Fruit fly (Drosophila melanogaster) whole organism, embryonic: ENCODE results near the gene Hsp83.

Source experiments
- ATbp ChIP-seq: fragments of 200-800 bp; sonication (Bioruptor generic); optimal IDR thresholded peaks from 2 replicates; lab custom pipeline; 2017; ENCODE audit warnings: missing biosample characterization, mild to moderate bottlenecking, missing genetic modification characterization, missing genetic modification reagents
- Ada2b ChIP-seq: fragments of 200-800 bp; sonication (Bioruptor generic); IDR thresholded peaks from 2 replicates; pipeline ENCODE4 v1.3.6; 2022; ENCODE audit warnings: missing biosample characterization, missing genetic modification characterization
- CG10147 ChIP-seq: fragments of 200-800 bp; sonication (Bioruptor generic); optimal IDR thresholded peaks from 2 replicates; lab custom pipeline; 2019; ENCODE audit warnings: missing biosample characterization, mild to moderate bottlenecking, missing genetic modification characterization, moderate library complexity
- CG11247 ChIP-seq: fragments of 200-800 bp; sonication (Bioruptor generic); IDR thresholded peaks from 2 replicates; pipeline ENCODE4 v1.3.6; 2022; ENCODE audit warnings: missing biosample characterization, missing genetic modification characterization
- CG32767 ChIP-seq: fragments of 200-800 bp; sonication (Bioruptor generic); IDR thresholded peaks from 2 replicates; pipeline ENCODE4 v1.3.6; 2022; ENCODE audit warnings: missing biosample characterization, missing genetic modification characterization
- CG33557 ChIP-seq: fragments of 200-800 bp; sonication (Bioruptor generic); optimal IDR thresholded peaks from 2 replicates; lab custom pipeline; 2019; ENCODE audit warnings: missing biosample characterization, mild to moderate bottlenecking, missing genetic modification characterization, moderate library complexity
- CG3726 ChIP-seq: fragments of 200-800 bp; sonication (Bioruptor generic); IDR thresholded peaks from 3 replicates; pipeline ENCODE4, ENCODE4 v1.3.6; 2022; ENCODE audit warnings: missing biosample characterization, missing genetic modification characterization
- CG3847 ChIP-seq: fragments of 200-800 bp; sonication (Bioruptor generic); IDR thresholded peaks from 2 replicates; pipeline ENCODE4 v1.3.6; 2022; ENCODE audit warnings: missing biosample characterization, missing genetic modification characterization
- CG3995 ChIP-seq: fragments of 200-800 bp; sonication (Bioruptor generic); optimal IDR thresholded peaks from 3 replicates; lab custom pipeline; 2016; ENCODE audit warnings: missing biosample characterization, missing genetic modification characterization
- CG42726 ChIP-seq: fragments of 200-800 bp; sonication (Bioruptor generic); IDR thresholded peaks from 2 replicates; pipeline ENCODE4 v1.3.6; 2022; ENCODE audit warnings: missing biosample characterization, missing genetic modification characterization; ENCODE audit not compliant: partially characterized antibody
- CG5245 ChIP-seq: fragments of 200-800 bp; sonication (Bioruptor generic); optimal IDR thresholded peaks from 3 replicates; lab custom pipeline; 2016; ENCODE audit warnings: missing biosample characterization, missing genetic modification characterization
- CG6175 ChIP-seq: fragments of 200-800 bp; sonication (Bioruptor generic); IDR thresholded peaks from 3 replicates; pipeline ENCODE4 v1.3.6; 2022; ENCODE audit warnings: missing biosample characterization, missing genetic modification characterization
- CG6854 ChIP-seq: fragments of 200-800 bp; sonication (Bioruptor generic); optimal IDR thresholded peaks from 3 replicates; lab custom pipeline; 2017; ENCODE audit warnings: missing biosample characterization, mild to moderate bottlenecking, missing genetic modification characterization
- CG8290 ChIP-seq, 3 experiments: fragments of 200-800 bp; sonication (Bioruptor generic); optimal IDR thresholded peaks; 2 replicates each; lab custom pipeline; 2016 to 2019; ENCODE audit warnings: missing biosample characterization in 3 of 3, missing genetic modification characterization in 3 of 3, mild to moderate bottlenecking in 2 of 3, moderate library complexity in 1 of 3
- CG9215 ChIP-seq: fragments of 200-800 bp; sonication (Bioruptor generic); IDR thresholded peaks from 2 replicates; pipeline ENCODE4 v1.3.6; 2022; ENCODE audit warnings: missing biosample characterization, missing genetic modification characterization
- Dek ChIP-seq: fragments of 200-800 bp; sonication (Bioruptor generic); optimal IDR thresholded peaks from 3 replicates; lab custom pipeline; 2019; ENCODE audit warnings: missing biosample characterization, mild to moderate bottlenecking, missing genetic modification characterization, moderate library complexity
- Fer1 ChIP-seq: fragments of 200-800 bp; sonication (Bioruptor generic); optimal IDR thresholded peaks from 2 replicates; lab custom pipeline; 2017; ENCODE audit warnings: missing biosample characterization, mild to moderate bottlenecking, missing genetic modification characterization
- HmgZ ChIP-seq: fragments of 200-800 bp; sonication (Bioruptor generic); optimal IDR thresholded peaks from 2 replicates; lab custom pipeline; 2018; ENCODE audit warnings: missing biosample characterization, mild to moderate bottlenecking, missing genetic modification characterization
- Mes4 ChIP-seq: fragments of 200-800 bp; sonication (Bioruptor generic); optimal IDR thresholded peaks from 2 replicates; lab custom pipeline; 2016; ENCODE audit warnings: missing biosample characterization, missing genetic modification characterization
- Ravus ChIP-seq: fragments of 200-800 bp; sonication (Bioruptor generic); IDR thresholded peaks from 2 replicates; pipeline ENCODE4 v1.3.6; 2022; ENCODE audit warnings: missing biosample characterization, missing genetic modification characterization
- Rfx ChIP-seq: fragments of 200-800 bp; sonication (Bioruptor generic); IDR thresholded peaks from 2 replicates; pipeline ENCODE4 v1.3.6; 2022; ENCODE audit warnings: missing biosample characterization, missing genetic modification characterization
- Scr ChIP-seq: fragments of 200-800 bp; sonication (Bioruptor generic); IDR thresholded peaks from 2 replicates; pipeline ENCODE4 v1.3.6; 2022; ENCODE audit warnings: missing biosample characterization, missing genetic modification characterization; ENCODE audit not compliant: partially characterized antibody
- Tbp ChIP-seq: fragments of >200 bp; optimal IDR thresholded peaks from 2 replicates; lab custom pipeline; 2018; ENCODE audit warnings: missing biosample characterization, missing genetic modification characterization
- al ChIP-seq: fragments of 200-800 bp; sonication (Bioruptor generic); IDR thresholded peaks from 2 replicates; pipeline ENCODE4 v1.3.6; 2022; ENCODE audit warnings: missing biosample characterization, missing genetic modification characterization
- chinmo ChIP-seq: fragments of 200-800 bp; sonication (Bioruptor generic); IDR thresholded peaks from 4 replicates; pipeline ENCODE4 v1.3.6; 2022; ENCODE audit warnings: missing biosample characterization, missing genetic modification characterization; ENCODE audit not compliant: partially characterized antibody
- corto ChIP-seq: fragments of 200-800 bp; sonication (Bioruptor generic); optimal IDR thresholded peaks from 2 replicates; lab custom pipeline; 2016; ENCODE audit warnings: missing biosample characterization, mild to moderate bottlenecking, missing genetic modification characterization, moderate library complexity
- crol ChIP-seq: fragments of 200-800 bp; sonication (Bioruptor generic); IDR thresholded peaks from 2 replicates; pipeline ENCODE4 v1.3.6; 2022; ENCODE audit warnings: missing biosample characterization, missing genetic modification characterization
- dysf ChIP-seq: fragments of 200-800 bp; sonication (Bioruptor generic); IDR thresholded peaks from 3 replicates; pipeline ENCODE4 v1.3.6; 2022; ENCODE audit warnings: missing biosample characterization, missing genetic modification characterization
- fd3F ChIP-seq: fragments of 200-800 bp; sonication (Bioruptor generic); optimal IDR thresholded peaks from 2 replicates; lab custom pipeline; 2018; ENCODE audit warnings: missing biosample characterization, mild to moderate bottlenecking, missing genetic modification characterization, moderate library complexity
- fd96Cb ChIP-seq: fragments of 200-800 bp; sonication (Bioruptor generic); optimal IDR thresholded peaks from 2 replicates; lab custom pipeline; 2018; ENCODE audit warnings: missing biosample characterization, mild to moderate bottlenecking, missing genetic modification characterization, moderate library complexity
- gcm2 ChIP-seq: fragments of 200-800 bp; sonication (Bioruptor generic); optimal IDR thresholded peaks from 2 replicates; lab custom pipeline; 2016; ENCODE audit warnings: missing biosample characterization, missing genetic modification characterization
- gem ChIP-seq: fragments of 200-800 bp; sonication (Bioruptor generic); optimal IDR thresholded peaks from 2 replicates; lab custom pipeline; 2019; ENCODE audit warnings: missing biosample characterization, mild to moderate bottlenecking, missing genetic modification characterization, moderate library complexity
- gsb-n ChIP-seq: fragments of 200-800 bp; sonication (Bioruptor generic); optimal IDR thresholded peaks from 3 replicates; lab custom pipeline; 2018; ENCODE audit warnings: missing biosample characterization, mild to moderate bottlenecking, missing genetic modification characterization
- lilli ChIP-seq: fragments of 200-800 bp; sonication (Bioruptor generic); optimal IDR thresholded peaks from 3 replicates; lab custom pipeline; 2016; ENCODE audit warnings: missing biosample characterization, missing genetic modification characterization
- lov ChIP-seq, 2 experiments: fragments of 200-800 bp in 1 of 2; fragments of >200 bp in 1 of 2; sonication (Bioruptor generic) in 1 of 2; IDR thresholded peaks in 1 of 2; optimal IDR thresholded peaks in 1 of 2; 2 replicates in 1 of 2; 3 replicates in 1 of 2; pipeline versions ENCODE4 v1.3.6 to Lab custom; 2017 to 2022; ENCODE audit warnings: missing biosample characterization in 1 of 2, missing genetic modification characterization in 1 of 2
- odd ChIP-seq: fragments of 200-800 bp; sonication (Bioruptor generic); optimal IDR thresholded peaks from 2 replicates; lab custom pipeline; 2017; ENCODE audit warnings: missing biosample characterization, mild to moderate bottlenecking, missing genetic modification characterization
- pan ChIP-seq, 4 experiments: fragments of >200 bp in 3 of 4; fragments of 200-800 bp in 1 of 4; sonication (Bioruptor generic) in 1 of 4; optimal IDR thresholded peaks in 3 of 4; IDR thresholded peaks in 1 of 4; 2 replicates each; pipeline versions ENCODE4 v1.3.6 to Lab custom; 2017 to 2022; ENCODE audit warnings: missing biosample characterization in 2 of 4, missing genetic modification characterization in 2 of 4, mixed read lengths in 1 of 4
- peb ChIP-seq: fragments of 200-800 bp; sonication (Bioruptor generic); IDR thresholded peaks from 2 replicates; pipeline ENCODE4 v1.3.6; 2022; ENCODE audit warnings: missing biosample characterization, missing genetic modification characterization
- prd ChIP-seq, 3 experiments: fragments of >200 bp in 2 of 3; fragments of 200-800 bp in 1 of 3; sonication (Bioruptor generic) in 1 of 3; optimal IDR thresholded peaks in 2 of 3; IDR thresholded peaks in 1 of 3; 2 replicates in 2 of 3; 3 replicates in 1 of 3; pipeline versions ENCODE4 v1.3.6 to Lab custom; 2017 to 2022; ENCODE audit warnings: missing biosample characterization in 1 of 3, missing genetic modification characterization in 1 of 3
- pzg ChIP-seq: fragments of 200-800 bp; sonication (Bioruptor generic); optimal IDR thresholded peaks from 3 replicates; lab custom pipeline; 2018; ENCODE audit warnings: missing biosample characterization, mild to moderate bottlenecking, missing genetic modification characterization, moderate library complexity
- row ChIP-seq: fragments of 200-800 bp; sonication (Bioruptor generic); IDR thresholded peaks from 3 replicates; pipeline ENCODE4 v1.3.6; 2022; ENCODE audit warnings: missing biosample characterization, missing genetic modification characterization
- sd ChIP-seq: fragments of 200-800 bp; sonication (Bioruptor generic); optimal IDR thresholded peaks from 3 replicates; lab custom pipeline; 2018; ENCODE audit warnings: missing biosample characterization, mild to moderate bottlenecking, missing genetic modification characterization, moderate library complexity
- sens-2 ChIP-seq: fragments of 200-800 bp; sonication (Bioruptor generic); IDR thresholded peaks from 2 replicates; pipeline ENCODE4 v1.3.6; 2022; ENCODE audit warnings: missing biosample characterization, missing genetic modification characterization
- sima ChIP-seq: fragments of 200-800 bp; sonication (Bioruptor generic); optimal IDR thresholded peaks from 2 replicates; lab custom pipeline; 2016; ENCODE audit warnings: missing biosample characterization, missing genetic modification characterization
- tap ChIP-seq: fragments of 200-800 bp; optimal IDR thresholded peaks from 3 replicates; lab custom pipeline; 2019; ENCODE audit warnings: missing biosample characterization, mild to moderate bottlenecking, missing genetic modification characterization, moderate library complexity
- ttk ChIP-seq: fragments of 200-800 bp; sonication (Bioruptor generic); IDR thresholded peaks from 2 replicates; pipeline ENCODE4 v2.1.2; 2022; ENCODE audit warnings: missing biosample characterization, missing genetic modification characterization

Gene Hsp83

dm6 chr3L:3148125-3149059 lies 44.4 kb upstream of the Hsp83 start, which contains the start of the genes Usp5 and BtbVII (continued):
- peak; percentile 39; the same call in 1 of the 2 replicates for TF ChIP-seq CG9215 (GFP tag; lab: Robert Waterston, UW)
- peak; percentile 50; the same call in 1 of the 2 replicates for TF ChIP-seq CG32767 (GFP tag; lab: Robert Waterston, UW)
- peak; percentile 91 for TF ChIP-seq pzg (GFP tag; lab: Kevin White, UChicago)
- no peak for TF ChIP-seq gcm2
- TF ChIP-seq row, result peak; percentile 90
- peak; percentile 99 for TF ChIP-seq chinmo (GFP tag; lab: Robert Waterston, UW)
- TF ChIP-seq sens-2 (GFP tag; lab: Robert Waterston, UW), result no peak
- TF ChIP-seq CG5245 (GFP tag; lab: Kevin White, UChicago), result no peak
- TF ChIP-seq Dek (tag; lab: Kevin White, UChicago), result peak; percentile 46
- TF ChIP-seq gem (tag; lab: Kevin White, UChicago), result peak; percentile 65
- TF ChIP-seq pan (optimal IDR thresholded peaks at IDR 0.05; lab: Kevin White, UChicago), result no peak
- peak in 1 of 2 experiments; percentile 50 for TF ChIP-seq pan (GFP tag; optimal IDR thresholded peaks at IDR 0.05 in 1 of 2, IDR thresholded peaks at IDR 0.05 in 1 of 2)
- TF ChIP-seq sima (GFP tag; lab: Kevin White, UChicago), result no peak
- peak; percentile 62; the same call in 2 of the 3 replicates for TF ChIP-seq dysf (GFP tag; lab: Robert Waterston, UW)
- TF ChIP-seq CG42726, result peak; percentile 49; the same call in 1 of the 2 replicates
- no peak for TF ChIP-seq fd96Cb (tag; lab: Kevin White, UChicago)
- no peak for TF ChIP-seq CG6175 (GFP tag; lab: Robert Waterston, UW)
- peak; percentile 50 for TF ChIP-seq CG10147
- no peak for TF ChIP-seq CG6854 (GFP tag; lab: Kevin White, UChicago)
- no peak for TF ChIP-seq tap (tag; lab: Kevin White, UChicago)
- TF ChIP-seq CG3995 (GFP tag; lab: Kevin White, UChicago), result peak; percentile 29
- peak; percentile 36 for TF ChIP-seq fd3F (GFP tag; lab: Kevin White, UChicago)
- no peak for TF ChIP-seq CG3726
- peak; percentile 68 for TF ChIP-seq CG3847 (GFP tag; lab: Robert Waterston, UW)
- peak; percentile 99 for TF ChIP-seq Scr (GFP tag; lab: Robert Waterston, UW)
- TF ChIP-seq prd (optimal IDR thresholded peaks at IDR 0.05; lab: Kevin White, UChicago), result no peak
- TF ChIP-seq prd (GFP tag; IDR thresholded peaks at IDR 0.05; lab: Robert Waterston, UW), result peak; percentile 62; the same call in 2 of the 3 replicates
- peak; percentile 84 for TF ChIP-seq lilli
- TF ChIP-seq Ravus (GFP tag; lab: Robert Waterston, UW), result no peak
- TF ChIP-seq CG8290 (GFP tag; optimal IDR thresholded peaks at IDR 0.05; lab: Kevin White, UChicago), result peak; percentile 82
- peak in 1 of 2 experiments; percentile 80 for TF ChIP-seq CG8290 (tag; optimal IDR thresholded peaks at IDR 0.05; lab: Kevin White, UChicago)
- TF ChIP-seq Ada2b (GFP tag; lab: Robert Waterston, UW), result peak; percentile 51
- TF ChIP-seq gsb-n (tag; lab: Kevin White, UChicago), result no peak
- TF ChIP-seq lov (optimal IDR thresholded peaks at IDR 0.05; lab: Kevin White, UChicago), result no peak
- TF ChIP-seq lov (GFP tag; IDR thresholded peaks at IDR 0.05; lab: Robert Waterston, UW), result no peak
- TF ChIP-seq Mes4 (GFP tag; lab: Kevin White, UChicago), result peak; percentile 9
- TF ChIP-seq CG11247 (GFP tag; lab: Robert Waterston, UW), result peak; percentile 48; the same call in 1 of the 2 replicates
- no peak for TF ChIP-seq Tbp (GFP tag; lab: Kevin White, UChicago)
- TF ChIP-seq Fer1 (GFP tag; lab: Kevin White, UChicago), result peak; percentile 59
- peak; percentile 22 for TF ChIP-seq ATbp
- TF ChIP-seq HmgZ (tag; lab: Kevin White, UChicago), result peak; percentile 69
- no peak for TF ChIP-seq odd
- TF ChIP-seq ttk (GFP tag; lab: Robert Waterston, UW), result no peak
- peak; percentile 27 for TF ChIP-seq corto
- 0 out of 2 replicates have a peak, but pooled peaks have one; percentile 17 for TF ChIP-seq peb (GFP tag; lab: Robert Waterston, UW)
- TF ChIP-seq Rfx, result peak; percentile 76
- TF ChIP-seq sd (tag; lab: Kevin White, UChicago), result peak; percentile 18
- no peak for TF ChIP-seq crol (GFP tag; lab: Robert Waterston, UW)
- TF ChIP-seq al (GFP tag; lab: Robert Waterston, UW), result peak; percentile 36; the same call in 1 of the 2 replicates
- peak; percentile 50 for TF ChIP-seq CG33557 (GFP tag; lab: Kevin White, UChicago)
